Fruit fly (Drosophila melanogaster): Measurements from ENCODE around the gene Hsc70-3.

Hsc70-3 gene

DNA sequence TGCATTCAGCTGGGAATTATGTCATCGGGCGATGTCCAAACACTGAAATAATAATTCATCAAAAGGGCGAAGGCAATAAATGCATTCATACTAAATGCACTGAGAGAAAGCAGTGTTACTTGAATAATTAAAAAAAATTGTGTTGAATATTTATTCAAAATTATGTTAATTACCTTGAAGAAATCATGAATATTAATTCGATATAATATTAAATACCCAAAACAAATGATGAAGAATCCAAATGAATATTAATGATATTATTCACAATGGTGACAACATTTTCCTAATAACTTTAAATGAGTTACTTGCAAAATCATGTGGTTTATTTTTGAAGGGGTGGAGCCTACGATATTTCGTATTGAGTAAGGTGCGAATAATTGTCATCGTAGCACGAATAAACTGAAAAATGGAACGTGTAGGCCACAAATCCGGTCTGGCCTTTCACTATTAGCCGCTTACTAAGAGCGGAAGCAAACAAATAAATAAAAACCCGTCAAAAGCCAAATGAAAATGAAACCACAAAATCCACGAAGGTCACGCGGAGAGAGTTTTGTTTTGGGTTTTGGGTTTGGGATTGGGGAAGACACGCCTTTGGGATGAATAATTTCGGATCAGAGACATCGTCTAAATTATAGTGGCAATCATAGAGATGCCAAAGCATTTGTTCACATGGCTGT is 34.9 kb upstream of the Hsc70-3 start (continued):
- TF ChIP-seq pros (GFP tag; optimal IDR thresholded peaks at IDR 0.05) = no peak
- TF ChIP-seq Xrp1 (GFP tag; IDR thresholded peaks at IDR 0.05) = no peak
- no peak for TF ChIP-seq CG17385 (GFP tag; optimal IDR thresholded peaks at IDR 0.05)
- no peak for TF ChIP-seq gce (GFP tag; IDR thresholded peaks at IDR 0.05)
- peak; percentile 44 for TF ChIP-seq CG12391 (tag; optimal IDR thresholded peaks at IDR 0.05)
- TF ChIP-seq D19A (tag; optimal IDR thresholded peaks at IDR 0.05) = peak; percentile 37
- no peak for TF ChIP-seq CG31365 (tag; optimal IDR thresholded peaks at IDR 0.05)
- TF ChIP-seq CG13775 (GFP tag; optimal IDR thresholded peaks at IDR 0.05) = no peak
- TF ChIP-seq Sox102F (GFP tag; optimal IDR thresholded peaks at IDR 0.05) = peak; percentile 70
- peak; percentile 48 for TF ChIP-seq Asciz (GFP tag; optimal IDR thresholded peaks at IDR 0.05)
- no peak for TF ChIP-seq vnd (GFP tag; IDR thresholded peaks at IDR 0.05; ENCODE audit: partially characterized antibody)
- no peak for TF ChIP-seq trem (tag; optimal IDR thresholded peaks at IDR 0.05)
- peak; percentile 35 for TF ChIP-seq CoRest (tag; optimal IDR thresholded peaks at IDR 0.05)
- no peak for TF ChIP-seq CG2199 (GFP tag; IDR thresholded peaks at IDR 0.05)
- no peak for TF ChIP-seq Nf-YA (GFP tag; IDR thresholded peaks at IDR 0.05)
- TF ChIP-seq trh (GFP tag; optimal IDR thresholded peaks at IDR 0.05) = no peak
- peak; percentile 62 for TF ChIP-seq Sox100B (GFP tag; optimal IDR thresholded peaks at IDR 0.05)
- no peak for TF ChIP-seq CG10462 (GFP tag; optimal IDR thresholded peaks at IDR 0.05)
- TF ChIP-seq PHDP (tag; optimal IDR thresholded peaks at IDR 0.05) = no peak
- TF ChIP-seq insv (GFP tag; optimal IDR thresholded peaks at IDR 0.05) = no peak
- TF ChIP-seq HHEX (GFP tag; optimal IDR thresholded peaks at IDR 0.05) = no peak
- no peak for TF ChIP-seq ttk (GFP tag; IDR thresholded peaks at IDR 0.05)
- TF ChIP-seq dmrt11E (tag; optimal IDR thresholded peaks at IDR 0.05) = no peak
- TF ChIP-seq gsb (GFP tag; IDR thresholded peaks at IDR 0.05) = no peak
- TF ChIP-seq TFAM (GFP tag; optimal IDR thresholded peaks at IDR 0.05) = no peak
- no peak for TF ChIP-seq CG5953 (GFP tag; IDR thresholded peaks at IDR 0.05)
- TF ChIP-seq Oaz (GFP tag; IDR thresholded peaks at IDR 0.05) = no peak
- no peak for TF ChIP-seq Chrac-16 (GFP tag; optimal IDR thresholded peaks at IDR 0.05)
- TF ChIP-seq Jarid2 (GFP tag; optimal IDR thresholded peaks at IDR 0.05) = no peak
- no peak for TF ChIP-seq CG32767 (GFP tag; IDR thresholded peaks at IDR 0.05)
- no peak for TF ChIP-seq peb (GFP tag; IDR thresholded peaks at IDR 0.05)
- no peak for TF ChIP-seq CG12071 (GFP tag; optimal IDR thresholded peaks at IDR 0.05)
- no peak for TF ChIP-seq Dll (GFP tag; IDR thresholded peaks at IDR 0.05; ENCODE audit: partially characterized antibody)
- no peak for TF ChIP-seq en (GFP tag; optimal IDR thresholded peaks at IDR 0.05)
- TF ChIP-seq CG11695 (GFP tag; IDR thresholded peaks at IDR 0.05) = no peak
- no peak for TF ChIP-seq Mad (GFP tag; optimal IDR thresholded peaks at IDR 0.05)
- no peak for TF ChIP-seq hth (optimal IDR thresholded peaks at IDR 0.05)
- no peak for TF ChIP-seq br (optimal IDR thresholded peaks at IDR 0.05)
- TF ChIP-seq Hr51 (GFP tag; optimal IDR thresholded peaks at IDR 0.05) = peak in 1 of 2 experiments; percentile 75
- TF ChIP-seq CrebB (tag; optimal IDR thresholded peaks at IDR 0.05) = no peak
- TF ChIP-seq CG34376 (GFP tag; optimal IDR thresholded peaks at IDR 0.05) = no peak
- no peak for TF ChIP-seq Dbx (GFP tag; IDR thresholded peaks at IDR 0.05)
- no peak for TF ChIP-seq ase (GFP tag; IDR thresholded peaks at IDR 0.05)
- no peak for TF ChIP-seq Drgx (GFP tag; IDR thresholded peaks at IDR 0.05)
- no peak for TF ChIP-seq CG18764 (GFP tag; optimal IDR thresholded peaks at IDR 0.05)
- no peak for TF ChIP-seq lab (GFP tag; optimal IDR thresholded peaks at IDR 0.05)
- TF ChIP-seq zen (tag; optimal IDR thresholded peaks at IDR 0.05) = no peak
- TF ChIP-seq nerfin-1 (tag; optimal IDR thresholded peaks at IDR 0.05) = peak; percentile 12
- no peak for TF ChIP-seq CG8089 (GFP tag; optimal IDR thresholded peaks at IDR 0.05)
- TF ChIP-seq CG15696 (tag; optimal IDR thresholded peaks at IDR 0.05) = no peak
- TF ChIP-seq sens (GFP tag) = peak; percentile 73
